ENCODE assay signal across 5 worm cellular contexts in the genomic region with DNA sequence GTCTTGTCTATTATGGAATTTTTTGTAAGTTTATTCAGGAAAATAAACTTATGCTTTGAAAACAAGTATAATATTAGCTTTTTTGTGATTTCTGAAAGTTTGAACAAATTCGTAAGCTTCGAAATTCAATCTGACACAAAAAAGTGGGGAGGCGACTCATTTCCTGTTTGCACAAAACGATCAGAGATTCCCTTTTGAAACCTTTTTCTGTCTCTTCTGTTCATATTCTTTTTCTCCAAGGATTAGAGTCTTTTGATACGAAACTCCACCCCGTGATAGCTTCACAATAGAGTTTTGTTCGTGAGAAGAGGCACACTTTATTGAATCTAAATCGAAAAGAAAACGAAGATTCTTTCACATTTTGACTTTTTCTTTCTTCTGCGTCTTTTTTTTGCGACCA.
TF ChIP-seq lines count a peak whose summit lies in the region.

No protein-coding gene starts in this region.

TF ChIP-seq in whole organism, L1 larva, 84 proteins besides CTCF, POLR2A, EP300 and RAD21:
- TF ChIP-seq ama-1 (optimal IDR thresholded peaks at IDR 0.05; lab: Kevin White, UChicago) = no peak
- no peak for TF ChIP-seq nhr-12 (tag; optimal IDR thresholded peaks at IDR 0.05; lab: Kevin White, UChicago)
- peak; percentile 19 for TF ChIP-seq dsc-1 (tag; optimal IDR thresholded peaks at IDR 0.05; lab: Kevin White, UChicago)
- no peak for TF ChIP-seq ztf-11 (tag; optimal IDR thresholded peaks at IDR 0.05; lab: Kevin White, UChicago)
- no peak for TF ChIP-seq nhr-85 (tag; lab: Kevin White, UChicago)
- TF ChIP-seq dpl-1 (GFP tag; optimal IDR thresholded peaks at IDR 0.05; lab: Kevin White, UChicago) = no peak
- no peak for TF ChIP-seq xbp-1 (tag; optimal IDR thresholded peaks at IDR 0.05; lab: Kevin White, UChicago)
- peak; percentile 45 for TF ChIP-seq lin-14 (GFP tag; optimal IDR thresholded peaks at IDR 0.05; lab: Kevin White, UChicago)
- no peak for TF ChIP-seq mef-2 (tag; optimal IDR thresholded peaks at IDR 0.05; lab: Kevin White, UChicago)
- TF ChIP-seq fkh-10 (GFP tag; optimal IDR thresholded peaks at IDR 0.05; lab: Kevin White, UChicago) = peak; percentile 74
- no peak for TF ChIP-seq lir-3 (tag; optimal IDR thresholded peaks at IDR 0.05; lab: Kevin White, UChicago; ENCODE audit: poor library complexity)
- no peak for TF ChIP-seq sox-4 (tag; optimal IDR thresholded peaks at IDR 0.05; lab: Kevin White, UChicago)

TF ChIP-seq in whole organism, L3 larva, 47 proteins besides CTCF, POLR2A, EP300 and RAD21:
- TF ChIP-seq nhr-28 (tag; optimal IDR thresholded peaks at IDR 0.05; lab: Kevin White, UChicago) (no peak), fkh-10 (GFP tag; optimal IDR thresholded peaks at IDR 0.05; lab: Kevin White, UChicago) (peak; percentile 35)

TF ChIP-seq in whole organism, L4 larva, 104 proteins besides CTCF, POLR2A, EP300 and RAD21:
- TF ChIP-seq mdt-29 (GFP tag; IDR thresholded peaks at IDR 0.05; lab: Robert Waterston, UW) (no peak), daf-8 (GFP tag; IDR thresholded peaks at IDR 0.05; lab: Robert Waterston, UW) (no peak), aha-1 (tag; lab: Kevin White, UChicago) (peak; percentile 73), fkh-10 (GFP tag; optimal IDR thresholded peaks at IDR 0.05; lab: Kevin White, UChicago) (peak; percentile 29), pha-4 (GFP tag; IDR thresholded peaks at IDR 0.05; lab: Robert Waterston, UW) (no peak), pha-4 (tag; optimal IDR thresholded peaks at IDR 0.05; lab: Kevin White, UChicago) (no peak), rbr-2 (tag; optimal IDR thresholded peaks at IDR 0.05; lab: Kevin White, UChicago) (no peak), ceh-82 (tag; optimal IDR thresholded peaks at IDR 0.05; lab: Kevin White, UChicago) (no peak), unc-62 (GFP tag; optimal IDR thresholded peaks at IDR 0.05 in 1 of 2; lab: Kevin White, UChicago) (peak in 1 of 2 experiments; percentile 51), unc-62 (tag; optimal IDR thresholded peaks at IDR 0.05; lab: Kevin White, UChicago) (no peak)

TF ChIP-seq in whole organism, late embryonic, 69 proteins besides CTCF, POLR2A, EP300 and RAD21:
- TF ChIP-seq unc-42 (tag; optimal IDR thresholded peaks at IDR 0.05; lab: Kevin White, UChicago) (peak; percentile 52), pros-1 (tag; optimal IDR thresholded peaks at IDR 0.05; lab: Kevin White, UChicago) (no peak), sox-2 (GFP tag; IDR thresholded peaks at IDR 0.05; lab: Robert Waterston, UW) (no peak), eyg-1 (tag; optimal IDR thresholded peaks at IDR 0.05; lab: Kevin White, UChicago) (no peak), pha-2 (tag; optimal IDR thresholded peaks at IDR 0.05; lab: Kevin White, UChicago) (no peak), ttx-3 (tag; optimal IDR thresholded peaks at IDR 0.05; lab: Kevin White, UChicago) (no peak)

TF ChIP-seq in whole organism, mixed stage, embryonic, 35 proteins besides CTCF, POLR2A, EP300 and RAD21:
- TF ChIP-seq nhr-76 (tag; optimal IDR thresholded peaks at IDR 0.05; lab: Kevin White, UChicago) = no peak
- no peak for TF ChIP-seq unc-120 (tag; optimal IDR thresholded peaks at IDR 0.05; lab: Kevin White, UChicago; ENCODE audit: poor library complexity, severe bottlenecking)
- TF ChIP-seq mab-5 (tag; optimal IDR thresholded peaks at IDR 0.05; lab: Kevin White, UChicago) = no peak
- no peak for TF ChIP-seq lsy-2 (tag; optimal IDR thresholded peaks at IDR 0.05; lab: Kevin White, UChicago)
- peak; percentile 9 for TF ChIP-seq ces-1 (GFP tag; optimal IDR thresholded peaks at IDR 0.05; lab: Kevin White, UChicago)
- TF ChIP-seq hlh-1 (tag; optimal IDR thresholded peaks at IDR 0.05; lab: Kevin White, UChicago) = no peak
- no peak for TF ChIP-seq ztf-11 (tag; optimal IDR thresholded peaks at IDR 0.05; lab: Kevin White, UChicago)
